Worm (Caenorhabditis elegans) whole organism, midembryonic: ENCODE measurements around the gene ZK1307.9.

ENCODE experiments used
- T22C8.4 ChIP-seq: fragments of 200-800 bp; sonication (Bioruptor generic); IDR thresholded peaks from 2 replicates; pipeline ENCODE4 v1.3.6; 2022; ENCODE audit warnings: missing genetic modification characterization, missing compliant biosample characterization
- cog-1 ChIP-seq: sonication (generic microtip); optimal IDR thresholded peaks from 2 replicates; lab custom pipeline; 2016; ENCODE audit warnings: missing genetic modification characterization, missing compliant biosample characterization
- flt-1 ChIP-seq: fragments of 200-800 bp; sonication (Bioruptor generic); IDR thresholded peaks from 2 replicates; pipeline ENCODE4 v1.3.6; 2022; ENCODE audit warnings: missing genetic modification characterization, missing compliant biosample characterization
- klf-2 ChIP-seq: fragments of 200-800 bp; sonication (Bioruptor generic); conservative IDR thresholded peaks from 2 replicates; pipeline ENCODE4 v1.3.6; 2022; ENCODE audit warnings: missing genetic modification reagents, missing genetic modification characterization, missing compliant biosample characterization
- med-1 ChIP-seq: sonication (generic microtip); optimal IDR thresholded peaks from 2 replicates; lab custom pipeline; 2017; ENCODE audit warnings: missing genetic modification characterization, mild to moderate bottlenecking, missing compliant biosample characterization, antibody characterized with exemption, missing genetic modification reagents; ENCODE audit not compliant: insufficient read depth
- ref-1 ChIP-seq: fragments of 200-800 bp; sonication (Bioruptor generic); conservative IDR thresholded peaks from 2 replicates; pipeline ENCODE4 v1.3.6; 2022; ENCODE audit warnings: missing genetic modification reagents, missing genetic modification characterization, missing compliant biosample characterization
- tab-1 ChIP-seq: fragments of 200-800 bp; sonication (Bioruptor generic); IDR thresholded peaks from 2 replicates; pipeline ENCODE4 v1.3.6; 2022; ENCODE audit warnings: missing genetic modification characterization, missing compliant biosample characterization
- ztf-23 ChIP-seq: fragments of 200-800 bp; sonication (Bioruptor generic); IDR thresholded peaks from 2 replicates; pipeline ENCODE4 v1.3.6; 2022; ENCODE audit warnings: missing genetic modification reagents, missing genetic modification characterization, missing compliant biosample characterization
- ztf-29 ChIP-seq: fragments of 200-800 bp; sonication (Bioruptor generic); IDR thresholded peaks from 2 replicates; pipeline ENCODE4 v1.3.6; 2022; ENCODE audit warnings: missing genetic modification reagents, missing genetic modification characterization, missing compliant biosample characterization

DNA sequence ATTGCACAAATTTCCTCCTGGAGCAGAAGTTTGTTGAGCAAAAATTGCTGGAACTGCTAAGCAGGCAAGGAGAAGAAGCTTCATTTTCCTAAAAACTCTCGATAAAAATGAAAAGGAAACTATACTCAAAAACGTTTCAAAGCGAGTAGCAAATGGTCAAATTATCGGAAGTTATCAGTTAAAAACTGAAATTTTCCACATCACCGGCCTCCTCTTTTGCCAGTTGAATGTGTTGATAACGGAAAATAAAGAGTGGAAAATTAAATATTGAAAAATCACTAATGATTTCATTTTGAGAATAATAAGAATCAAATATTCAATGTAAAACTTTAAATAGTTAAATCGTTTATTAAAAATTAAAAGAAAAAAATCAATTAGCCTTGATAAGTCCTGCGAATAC, 9.6 kb downstream of the ZK1307.9 start, which contains the start of gene ZK1320.2:
- TF ChIP-seq cog-1 (tag; lab: Kevin White, UChicago) (no peak), ztf-23 (no peak), flt-1 (GFP tag; lab: Robert Waterston, UW) (no peak), T22C8.4 (no peak), klf-2 (GFP tag; lab: Robert Waterston, UW) (no peak), med-1 (GFP tag; lab: Kevin White, UChicago) (no peak), tab-1 (GFP tag; lab: Robert Waterston, UW) (no peak), ref-1 (GFP tag; lab: Robert Waterston, UW) (no peak), ztf-29 (GFP tag; lab: Robert Waterston, UW) (no peak)
